Fruit fly (Drosophila melanogaster): ENCODE measurements around the gene Dysb.

- no peak for TF ChIP-seq CG33017 (tag; optimal IDR thresholded peaks at IDR 0.05)
- no peak for TF ChIP-seq cic (GFP tag; optimal IDR thresholded peaks at IDR 0.05)
- TF ChIP-seq CG7045 (GFP tag; optimal IDR thresholded peaks at IDR 0.05) = no peak
- peak; percentile 18 for TF ChIP-seq toe (GFP tag; optimal IDR thresholded peaks at IDR 0.05)
- no peak for TF ChIP-seq CG11617 (GFP tag; optimal IDR thresholded peaks at IDR 0.05)
- TF ChIP-seq CG14711 (tag; optimal IDR thresholded peaks at IDR 0.05) = no peak
- peak; percentile 90 for TF ChIP-seq bab1 (GFP tag; optimal IDR thresholded peaks at IDR 0.05)
- TF ChIP-seq Clk (GFP tag; optimal IDR thresholded peaks at IDR 0.05) = no peak
Observed at dm6 chr3L:18848436-18848835, 19.1 kb upstream of the Dysb start.

Measured in whole organism, adult.